Fruit fly (Drosophila melanogaster): ENCODE data around the gene Ir92a.

The Ir92a gene

dm6 chr3R:20338673-20339072 is at the start of gene Ir92a:
Gene Ir92a, plus strand, starts transcription at chr3R:20338973.
- no peak for TF ChIP-seq jim (GFP tag; optimal IDR thresholded peaks at IDR 0.05)
- no peak for TF ChIP-seq psq (GFP tag; optimal IDR thresholded peaks at IDR 0.05)
- no peak for TF ChIP-seq Rel (GFP tag; optimal IDR thresholded peaks at IDR 0.05)
- no peak for TF ChIP-seq Rel (tag; optimal IDR thresholded peaks at IDR 0.05)
- no peak for TF ChIP-seq rgr (GFP tag; optimal IDR thresholded peaks at IDR 0.05)
- no peak for TF ChIP-seq Vsx2 (GFP tag; optimal IDR thresholded peaks at IDR 0.05; ENCODE audit: partially characterized antibody)
- no peak for TF ChIP-seq h (GFP tag; optimal IDR thresholded peaks at IDR 0.05)

- TF ChIP-seq rgr (GFP tag; optimal IDR thresholded peaks at IDR 0.05) (no peak), pan (optimal IDR thresholded peaks at IDR 0.05) (no peak), sv (GFP tag; optimal IDR thresholded peaks at IDR 0.05) (no peak), jim (GFP tag; optimal IDR thresholded peaks at IDR 0.05) (no peak), Dif (GFP tag; optimal IDR thresholded peaks at IDR 0.05; ENCODE audit: partially characterized antibody) (no peak), brk (GFP tag; optimal IDR thresholded peaks at IDR 0.05) (no peak), HLH106 (tag; optimal IDR thresholded peaks at IDR 0.05) (no peak), Sp1 (GFP tag; optimal IDR thresholded peaks at IDR 0.05) (no peak), CG32264 (GFP tag; optimal IDR thresholded peaks at IDR 0.05) (no peak), Jra (GFP tag; optimal IDR thresholded peaks at IDR 0.05) (no peak), Mio (GFP tag; optimal IDR thresholded peaks at IDR 0.05) (no peak)
Measured at dm6 chr3R:20291106-20291505, 47.7 kb upstream of the Ir92a start.

dm6 chr3R:20291594-20291993 is 47.2 kb upstream of the Ir92a start:
- peak; percentile 13 for TF ChIP-seq OdsH (GFP tag; optimal IDR thresholded peaks at IDR 0.05)
- no peak for TF ChIP-seq tai (GFP tag; optimal IDR thresholded peaks at IDR 0.05)
- TF ChIP-seq Dif (GFP tag; optimal IDR thresholded peaks at IDR 0.05; ENCODE audit: partially characterized antibody) = no peak
- no peak for TF ChIP-seq lola (GFP tag; optimal IDR thresholded peaks at IDR 0.05)
- no peak for TF ChIP-seq brk (GFP tag; optimal IDR thresholded peaks at IDR 0.05)
- no peak for TF ChIP-seq CG32264 (GFP tag; optimal IDR thresholded peaks at IDR 0.05)
- no peak for TF ChIP-seq Hnf4 (GFP tag; optimal IDR thresholded peaks at IDR 0.05)
- no peak for TF ChIP-seq rgr (GFP tag; optimal IDR thresholded peaks at IDR 0.05)
- no peak for TF ChIP-seq usp (GFP tag; optimal IDR thresholded peaks at IDR 0.05)
- TF ChIP-seq Mio (GFP tag; optimal IDR thresholded peaks at IDR 0.05) = no peak
- TF ChIP-seq Jra (GFP tag; optimal IDR thresholded peaks at IDR 0.05) = peak; percentile 11
- TF ChIP-seq Vsx2 (GFP tag; optimal IDR thresholded peaks at IDR 0.05; ENCODE audit: partially characterized antibody) = no peak
- no peak for TF ChIP-seq br (GFP tag; optimal IDR thresholded peaks at IDR 0.05)
- no peak for TF ChIP-seq jim (GFP tag; optimal IDR thresholded peaks at IDR 0.05)
- no peak for TF ChIP-seq psq (GFP tag; optimal IDR thresholded peaks at IDR 0.05)
- no peak for TF ChIP-seq Hr78 (GFP tag; optimal IDR thresholded peaks at IDR 0.05)
- TF ChIP-seq Myc (optimal IDR thresholded peaks at IDR 0.05) = no peak
- no peak for TF ChIP-seq ey (GFP tag; optimal IDR thresholded peaks at IDR 0.05)
- no peak for TF ChIP-seq h (GFP tag; optimal IDR thresholded peaks at IDR 0.05)
- no peak for TF ChIP-seq HLH106 (tag; optimal IDR thresholded peaks at IDR 0.05)
- no peak for TF ChIP-seq dsf (GFP tag; optimal IDR thresholded peaks at IDR 0.05; ENCODE audit: borderline replicate concordance)
- peak; percentile 22 for TF ChIP-seq fru (GFP tag; optimal IDR thresholded peaks at IDR 0.05)
- TF ChIP-seq foxo (GFP tag; optimal IDR thresholded peaks at IDR 0.05) = peak in 1 of 2 experiments; percentile 18
- TF ChIP-seq N (GFP tag; optimal IDR thresholded peaks at IDR 0.05) = no peak
- no peak for TF ChIP-seq sage (GFP tag; optimal IDR thresholded peaks at IDR 0.05)
- no peak for TF ChIP-seq dmrt93B (GFP tag; optimal IDR thresholded peaks at IDR 0.05)
- TF ChIP-seq dl (GFP tag; optimal IDR thresholded peaks at IDR 0.05; ENCODE audit: insufficient read depth in 1 of 2, partially characterized antibody in 2 of 2) = no peak
- no peak for TF ChIP-seq sv (GFP tag; optimal IDR thresholded peaks at IDR 0.05)
- TF ChIP-seq Rel (GFP tag; optimal IDR thresholded peaks at IDR 0.05) = no peak
- no peak for TF ChIP-seq Rel (tag; optimal IDR thresholded peaks at IDR 0.05)
- TF ChIP-seq Dfd (GFP tag; optimal IDR thresholded peaks at IDR 0.05) = no peak
- TF ChIP-seq pan (optimal IDR thresholded peaks at IDR 0.05) = no peak
- TF ChIP-seq CG9705 (GFP tag; optimal IDR thresholded peaks at IDR 0.05) = no peak
- no peak for TF ChIP-seq GATAd (GFP tag; optimal IDR thresholded peaks at IDR 0.05)
- TF ChIP-seq Abd-B (GFP tag; optimal IDR thresholded peaks at IDR 0.05) = no peak
- no peak for TF ChIP-seq Sp1 (GFP tag; optimal IDR thresholded peaks at IDR 0.05)
